Worm (Caenorhabditis elegans) whole organism, L2 larva: ENCODE results near the gene F10E9.4.

Experiments used
- R02D3.7 ChIP-seq: fragments of 150-350 bp; optimal IDR thresholded peaks from 2 replicates; lab custom pipeline; 2014; ENCODE audit warnings: missing biosample characterization, missing genetic modification characterization
- mbf-1 ChIP-seq: sonication (generic microtip); optimal IDR thresholded peaks from 2 replicates; lab custom pipeline; 2017; ENCODE audit warnings: missing biosample characterization, missing genetic modification characterization

DNA sequence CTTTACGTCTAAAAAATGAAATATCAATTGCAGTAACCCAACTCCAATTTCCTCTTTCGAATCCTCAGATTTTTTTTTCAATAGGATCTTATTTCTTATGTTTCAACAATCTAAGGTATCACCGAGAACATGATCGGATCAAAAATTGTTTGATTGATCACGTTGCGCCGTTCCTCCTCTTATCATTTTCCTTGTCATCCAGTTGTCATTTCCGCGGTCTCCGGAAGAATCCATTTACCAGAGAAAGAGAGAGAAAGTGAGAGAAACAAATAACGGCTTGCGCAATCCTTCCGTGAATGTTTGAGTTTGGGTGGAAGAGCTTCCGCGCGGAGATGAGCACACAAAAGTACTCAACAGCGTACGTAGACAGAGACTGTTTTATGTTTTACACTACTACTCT, 15.1 kb upstream of the F10E9.4 start:
- no peak for TF ChIP-seq R02D3.7 (tag; lab: Kevin White, UChicago)
- no peak for TF ChIP-seq mbf-1 (tag; lab: Kevin White, UChicago)
